Worm (Caenorhabditis elegans): Measurements from ENCODE around the gene dlg-1.

- no peak for TF ChIP-seq ceh-9 (tag; optimal IDR thresholded peaks at IDR 0.05)
- no peak for TF ChIP-seq zag-1 (tag; optimal IDR thresholded peaks at IDR 0.05)
- no peak for TF ChIP-seq nhr-12 (tag; optimal IDR thresholded peaks at IDR 0.05)
- no peak for TF ChIP-seq ceh-16 (tag; optimal IDR thresholded peaks at IDR 0.05)
- TF ChIP-seq pha-4 (tag; optimal IDR thresholded peaks at IDR 0.05) = no peak
- no peak for TF ChIP-seq mdl-1 (tag; optimal IDR thresholded peaks at IDR 0.05)
- TF ChIP-seq skn-1 (tag; optimal IDR thresholded peaks at IDR 0.05) = no peak
- no peak for TF ChIP-seq nhr-25 (tag; optimal IDR thresholded peaks at IDR 0.05)
Measured at ce11 chrX:5492820-5493382, 13.4 kb downstream of the dlg-1 start, which contains the start of the genes bus-8A and bus-8B.

Measured in whole organism, L3 larva.